Worm (Caenorhabditis elegans): ENCODE data around the gene T25G12.3.

The T25G12.3 gene

DNA sequence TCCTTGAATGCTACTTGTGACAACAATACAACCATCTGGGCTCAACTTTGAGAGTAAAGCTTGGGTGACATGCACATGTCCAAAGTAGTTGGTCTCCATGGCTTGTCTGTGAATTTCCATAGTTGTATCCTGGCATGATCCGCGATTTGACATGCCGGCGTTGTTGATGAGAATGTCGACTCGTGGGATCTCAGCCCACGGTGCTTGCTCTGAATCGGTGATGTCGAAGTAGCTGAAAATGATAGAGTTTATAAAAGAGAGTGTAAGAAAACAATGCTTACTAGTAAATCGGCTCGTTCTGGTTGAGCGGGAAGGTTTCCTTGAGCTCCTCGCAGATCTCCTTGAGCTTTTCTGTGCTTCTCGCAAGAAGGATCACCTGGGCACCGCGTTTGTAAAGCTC lies 3.5 kb downstream of the T25G12.3 start:
- no peak for TF ChIP-seq unc-62 (GFP tag; optimal IDR thresholded peaks at IDR 0.05)

DNA sequence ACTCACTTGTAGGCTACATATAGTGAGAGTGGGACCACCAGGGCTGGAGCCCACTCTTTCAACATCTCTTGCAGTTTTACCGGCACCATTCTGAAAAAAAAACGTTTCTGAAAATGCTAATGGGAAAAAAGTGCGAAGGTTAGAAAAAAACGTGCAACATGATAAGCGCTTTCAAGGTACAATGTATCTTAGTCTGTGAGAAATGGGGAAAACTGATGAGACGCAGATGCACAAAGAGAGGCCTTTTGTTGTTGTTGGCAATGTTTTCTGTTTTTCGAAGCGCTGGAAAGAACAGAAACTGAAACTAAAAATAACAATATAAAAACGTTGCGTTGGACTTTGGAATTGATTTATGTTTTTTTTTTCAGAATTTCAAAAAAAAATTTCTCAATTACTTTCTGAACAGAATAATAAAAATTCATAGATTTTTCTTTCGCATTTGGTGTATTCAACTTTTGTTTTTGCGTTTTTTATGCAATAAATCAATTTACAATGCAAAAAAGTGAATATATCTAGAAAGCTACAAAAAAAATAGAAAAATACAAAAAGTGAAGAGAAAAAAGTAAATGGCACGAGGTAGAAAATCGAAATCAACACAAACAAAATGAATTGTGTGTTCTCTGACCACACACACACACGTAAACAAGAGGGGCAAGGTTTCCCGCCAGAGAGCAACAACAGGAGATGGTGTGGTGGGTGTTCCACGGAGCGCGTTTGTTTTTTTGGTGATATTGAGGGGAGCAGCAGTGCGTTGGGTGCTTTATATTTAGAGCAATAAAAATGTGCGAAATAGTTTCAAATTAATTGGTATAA lies 4.5 kb downstream of the T25G12.3 start, which contains the start of gene dhs-30:
Gene dhs-30 (minus strand): TSS at position 90 of the 813 bp plus-strand sequence.
- no peak for TF ChIP-seq unc-62 (GFP tag; optimal IDR thresholded peaks at IDR 0.05)

DNA sequence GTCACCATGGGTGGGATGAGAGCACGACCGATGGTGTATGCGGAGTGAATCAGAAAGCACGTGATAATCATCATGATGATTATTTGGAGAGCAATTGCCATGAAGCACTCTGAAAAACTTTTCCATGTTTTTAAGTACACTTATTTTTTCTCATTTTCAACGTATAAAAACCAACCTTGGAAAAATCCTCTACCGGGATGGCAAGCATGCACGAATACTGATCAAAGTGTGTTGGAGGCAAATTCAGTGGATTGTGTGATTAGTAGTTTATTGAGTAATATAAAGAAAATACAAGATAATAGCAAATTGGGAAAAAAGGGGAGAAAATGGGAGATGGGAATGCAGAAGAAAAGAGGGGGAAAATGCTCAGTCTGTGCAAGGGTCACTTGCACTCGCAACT lies 6.0 kb downstream of the T25G12.3 start, which contains the start of gene T25G12.11:
Gene T25G12.11 (minus strand): TSS at position 101 of the 400 bp plus-strand sequence.
- no peak for TF ChIP-seq unc-62 (GFP tag; optimal IDR thresholded peaks at IDR 0.05)

DNA sequence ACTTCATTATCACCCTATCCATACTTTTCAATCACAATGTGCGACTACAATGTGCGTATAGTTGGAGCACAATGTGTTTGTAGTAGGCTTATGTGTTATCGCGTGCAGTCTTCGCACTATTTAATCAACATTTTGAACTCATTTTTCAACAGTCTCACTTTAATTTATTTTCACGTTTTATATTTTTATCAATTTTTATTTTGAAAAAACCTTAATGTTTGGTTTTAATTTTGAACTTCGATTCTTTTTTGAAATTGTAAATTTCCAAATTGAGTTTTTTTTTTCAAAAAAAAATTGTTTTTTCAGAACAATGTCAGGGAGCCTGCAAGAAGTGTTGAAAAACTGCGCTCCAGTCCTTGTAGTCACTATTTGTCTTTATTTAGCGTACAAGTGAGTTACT lies 11.6 kb downstream of the T25G12.3 start, which contains the start of gene T25G12.13:
Gene T25G12.13 (plus strand): TSS at position 301 of the 400 bp plus-strand sequence.
- TF ChIP-seq unc-62 (GFP tag; optimal IDR thresholded peaks at IDR 0.05) = no peak

DNA sequence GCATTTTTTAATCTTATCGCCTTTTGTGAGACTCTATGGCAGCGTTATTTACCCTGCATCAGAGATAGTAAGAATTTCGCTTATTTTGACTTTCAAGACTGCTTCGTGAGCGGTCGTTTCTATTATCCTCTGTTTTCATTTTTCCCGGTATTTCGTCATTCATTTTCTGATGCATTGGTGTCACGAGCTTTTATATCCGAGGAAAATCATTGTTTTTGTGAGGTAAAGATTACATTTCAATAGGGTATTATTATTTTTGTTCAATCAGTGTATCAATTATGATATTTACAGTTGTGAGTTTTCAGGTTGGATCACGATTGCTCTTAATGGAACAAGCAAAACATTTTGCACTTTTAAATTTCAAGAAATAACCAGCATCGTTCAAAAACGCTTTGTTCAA lies 15.8 kb downstream of the T25G12.3 start:
- no peak for TF ChIP-seq unc-62 (GFP tag; optimal IDR thresholded peaks at IDR 0.05)

DNA sequence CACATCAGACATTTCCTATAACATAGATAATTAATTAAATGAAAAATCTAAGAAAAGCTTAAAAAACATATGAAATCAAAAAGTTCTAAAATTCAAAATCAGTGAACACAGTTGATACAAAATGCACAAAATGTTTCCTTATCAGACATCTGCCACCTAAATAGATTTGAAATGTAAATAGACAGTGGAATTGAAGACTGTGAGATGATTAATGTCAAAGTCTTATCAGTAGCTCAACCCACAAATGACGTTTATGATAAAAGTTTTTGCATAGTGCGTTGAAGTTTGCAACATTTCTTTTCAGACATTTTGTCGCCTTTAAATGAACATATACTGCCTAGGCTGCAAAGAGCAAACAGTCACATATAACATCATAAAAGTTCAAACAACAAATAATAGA lies 25.3 kb downstream of the T25G12.3 start, which contains the start of gene Y40C7B.4:
Gene Y40C7B.4 (minus strand): TSS at position 19 of the 400 bp plus-strand sequence.
- TF ChIP-seq unc-62 (GFP tag; optimal IDR thresholded peaks at IDR 0.05) = no peak

Data from whole organism, dauer.